Worm (Caenorhabditis elegans): ENCODE data around the gene C05D9.7.

C05D9.7 gene

ce11 chrX:1126207-1126606, 7.0 kb upstream of the C05D9.7 start:
- no peak for TF ChIP-seq snpc-4 (tag; optimal IDR thresholded peaks at IDR 0.05)
- no peak for TF ChIP-seq nhr-28 (tag; optimal IDR thresholded peaks at IDR 0.05)
- TF ChIP-seq nfya-1 (tag; optimal IDR thresholded peaks at IDR 0.05; ENCODE audit: insufficient read depth): no peak
- no peak for TF ChIP-seq ZK546.5 (tag; optimal IDR thresholded peaks at IDR 0.05)

- TF ChIP-seq pqm-1 (tag; optimal IDR thresholded peaks at IDR 0.05) (peak; percentile 45), elt-2 (tag; optimal IDR thresholded peaks at IDR 0.05) (peak; percentile 83), nhr-76 (tag; optimal IDR thresholded peaks at IDR 0.05) (no peak)
These were observed 6.2 kb upstream of the C05D9.7 start, which contains the start of gene lmp-2 for ce11 chrX:1125426-1125825. Gene lmp-2, plus strand, starts transcription at chrX:1125615.

ce11 chrX:1124146-1124545, 4.9 kb upstream of the C05D9.7 start, which contains the start of gene C05D9.9:
Gene C05D9.9, minus strand, starts transcription at chrX:1124246.
- TF ChIP-seq unc-39 (tag; optimal IDR thresholded peaks at IDR 0.05) (no peak), elt-2 (tag; optimal IDR thresholded peaks at IDR 0.05) (no peak), ceh-28 (tag; optimal IDR thresholded peaks at IDR 0.05) (no peak), unc-62 (GFP tag; optimal IDR thresholded peaks at IDR 0.05) (no peak), fos-1 (tag; optimal IDR thresholded peaks at IDR 0.05) (no peak)

ce11 chrX:1123471-1123870, 4.3 kb upstream of the C05D9.7 start:
- TF ChIP-seq nhr-25 (tag; optimal IDR thresholded peaks at IDR 0.05) (peak; percentile 3), nfya-1 (tag; optimal IDR thresholded peaks at IDR 0.05; ENCODE audit: insufficient read depth) (no peak)

ce11 chrX:1122198-1122597, 3.0 kb upstream of the C05D9.7 start:
- TF ChIP-seq nhr-25 (tag; optimal IDR thresholded peaks at IDR 0.05) (peak; percentile 14), nhr-28 (tag; optimal IDR thresholded peaks at IDR 0.05) (no peak), eor-1 (tag; optimal IDR thresholded peaks at IDR 0.05) (no peak), lin-39 (tag; optimal IDR thresholded peaks at IDR 0.05) (peak; percentile 28), ztf-11 (tag; optimal IDR thresholded peaks at IDR 0.05) (no peak), elt-1 (tag; optimal IDR thresholded peaks at IDR 0.05) (peak; percentile 87), unc-62 (GFP tag; optimal IDR thresholded peaks at IDR 0.05) (peak; percentile 18), egl-5 (tag; optimal IDR thresholded peaks at IDR 0.05) (peak; percentile 64), nfya-1 (tag; optimal IDR thresholded peaks at IDR 0.05; ENCODE audit: insufficient read depth) (peak; percentile 61), ama-1 (optimal IDR thresholded peaks at IDR 0.05) (peak; percentile 7), R02D3.7 (tag; optimal IDR thresholded peaks at IDR 0.05) (no peak)

ce11 chrX:1121575-1121974, 2.4 kb upstream of the C05D9.7 start:
- no peak for TF ChIP-seq unc-62 (GFP tag; optimal IDR thresholded peaks at IDR 0.05)
- no peak for TF ChIP-seq ztf-11 (tag; optimal IDR thresholded peaks at IDR 0.05)
- no peak for TF ChIP-seq nfya-1 (tag; optimal IDR thresholded peaks at IDR 0.05; ENCODE audit: insufficient read depth)
- no peak for TF ChIP-seq mml-1 (tag; optimal IDR thresholded peaks at IDR 0.05)
- TF ChIP-seq snpc-4 (tag; optimal IDR thresholded peaks at IDR 0.05): no peak
- TF ChIP-seq pha-4 (tag; optimal IDR thresholded peaks at IDR 0.05): no peak
- TF ChIP-seq nhr-12 (tag; optimal IDR thresholded peaks at IDR 0.05): no peak
- TF ChIP-seq nhr-67 (tag; optimal IDR thresholded peaks at IDR 0.05): no peak
- no peak for TF ChIP-seq nhr-237 (tag; optimal IDR thresholded peaks at IDR 0.05)
- no peak for TF ChIP-seq egl-27 (tag; optimal IDR thresholded peaks at IDR 0.05)
- no peak for TF ChIP-seq lin-15B (tag; optimal IDR thresholded peaks at IDR 0.05)
- TF ChIP-seq egl-5 (tag; optimal IDR thresholded peaks at IDR 0.05): no peak
- no peak for TF ChIP-seq ceh-16 (tag; optimal IDR thresholded peaks at IDR 0.05)
- no peak for TF ChIP-seq R02D3.7 (tag; optimal IDR thresholded peaks at IDR 0.05)
- no peak for TF ChIP-seq lin-39 (tag; optimal IDR thresholded peaks at IDR 0.05)
- no peak for TF ChIP-seq ceh-82 (tag; optimal IDR thresholded peaks at IDR 0.05)
- TF ChIP-seq pqm-1 (tag; optimal IDR thresholded peaks at IDR 0.05): no peak

ce11 chrX:1120326-1120725, 1.1 kb upstream of the C05D9.7 start:
- TF ChIP-seq nfya-1 (tag; optimal IDR thresholded peaks at IDR 0.05; ENCODE audit: insufficient read depth) (peak; percentile 55), lin-39 (tag; optimal IDR thresholded peaks at IDR 0.05) (peak; percentile 29), ceh-28 (tag; optimal IDR thresholded peaks at IDR 0.05) (no peak), egl-5 (tag; optimal IDR thresholded peaks at IDR 0.05) (peak; percentile 21), zag-1 (tag; optimal IDR thresholded peaks at IDR 0.05) (no peak), hmg-11 (tag; optimal IDR thresholded peaks at IDR 0.05) (peak; percentile 40), fkh-10 (GFP tag; optimal IDR thresholded peaks at IDR 0.05) (no peak)
